Worm (Caenorhabditis elegans) whole organism, L4 larva: ENCODE results near the gene atn-1.

Experiments
- F10B5.3 ChIP-seq: sonication (generic microtip); optimal IDR thresholded peaks from 2 replicates; lab custom pipeline; 2016; ENCODE audit warnings: mild to moderate bottlenecking, missing genetic modification characterization, missing compliant biosample characterization
- F37D6.2 ChIP-seq: sonication (generic microtip); optimal IDR thresholded peaks from 2 replicates; lab custom pipeline; 2016; ENCODE audit warnings: mild to moderate bottlenecking, missing genetic modification characterization, missing compliant biosample characterization
- F44E2.7 ChIP-seq: fragments of 200-800 bp; sonication (Bioruptor generic); IDR thresholded peaks from 2 replicates; pipeline ENCODE4 v2.1.2; 2022; ENCODE audit warnings: missing genetic modification characterization, missing compliant biosample characterization
- T20F7.1 ChIP-seq: fragments of 200-800 bp; sonication (Bioruptor generic); optimal IDR thresholded peaks from 2 replicates; lab custom pipeline; 2018; ENCODE audit warnings: mild to moderate bottlenecking, missing genetic modification characterization, missing compliant biosample characterization
- T26A8.4 ChIP-seq: fragments of 200-800 bp; sonication (Bioruptor generic); IDR thresholded peaks from 2 replicates; pipeline ENCODE4 v1.3.6; 2022; ENCODE audit warnings: missing genetic modification characterization, missing compliant biosample characterization
- Y75B8A.6 ChIP-seq: fragments of 200-800 bp; sonication (Bioruptor generic); IDR thresholded peaks from 2 replicates; pipeline ENCODE4 v1.3.6; 2022; ENCODE audit warnings: missing genetic modification reagents, missing genetic modification characterization, missing compliant biosample characterization
- ZK337.2 ChIP-seq: fragments of 200-800 bp; sonication (Bioruptor generic); IDR thresholded peaks from 2 replicates; pipeline ENCODE4 v1.3.6; 2022; ENCODE audit warnings: missing genetic modification reagents, missing genetic modification characterization, missing compliant biosample characterization
- aha-1 ChIP-seq: fragments of 150-350 bp; peaks from one replicate; lab custom pipeline; 2014; ENCODE audit warnings: missing biosample characterization, missing genetic modification characterization
- aly-2 ChIP-seq: sonication (generic microtip); optimal IDR thresholded peaks from 2 replicates; lab custom pipeline; 2018; ENCODE audit warnings: missing biosample characterization, missing genetic modification characterization
- attf-4 ChIP-seq: sonication (generic microtip); optimal IDR thresholded peaks from 3 replicates; lab custom pipeline; 2017; ENCODE audit warnings: missing biosample characterization, missing genetic modification characterization
- ceh-20 ChIP-seq: fragments of 200-800 bp; sonication (Bioruptor generic); IDR thresholded peaks from 2 replicates; pipeline ENCODE4 v1.3.6; 2022; ENCODE audit warnings: missing genetic modification reagents, missing genetic modification characterization, missing compliant biosample characterization
- ctbp-1 ChIP-seq: fragments of 200-800 bp; sonication (Bioruptor generic); IDR thresholded peaks from 2 replicates; pipeline ENCODE4 v1.3.6; 2022; ENCODE audit warnings: missing genetic modification reagents, missing genetic modification characterization, missing compliant biosample characterization
- daf-8 ChIP-seq: fragments of 200-800 bp; sonication (Bioruptor generic); IDR thresholded peaks from 2 replicates; pipeline ENCODE4 v1.3.6; 2022; ENCODE audit warnings: missing genetic modification characterization, missing compliant biosample characterization
- dmd-6 ChIP-seq: fragments of 200-800 bp; sonication (Bioruptor generic); IDR thresholded peaks from 2 replicates; pipeline ENCODE4 v1.3.6; 2022; ENCODE audit warnings: missing genetic modification reagents, missing genetic modification characterization, missing compliant biosample characterization
- dmd-9 ChIP-seq: fragments of 200-800 bp; sonication (Bioruptor generic); IDR thresholded peaks from 2 replicates; pipeline ENCODE4 v1.3.6; 2022; ENCODE audit warnings: missing genetic modification reagents, missing genetic modification characterization, missing compliant biosample characterization
- dve-1 ChIP-seq: sonication (generic microtip); optimal IDR thresholded peaks from 2 replicates; lab custom pipeline; 2017; ENCODE audit warnings: antibody characterized with exemption, mild to moderate bottlenecking, missing genetic modification characterization, missing compliant biosample characterization; ENCODE audit not compliant: insufficient read depth
- gei-8 ChIP-seq: fragments of 200-800 bp; sonication (Bioruptor generic); optimal IDR thresholded peaks from 2 replicates; lab custom pipeline; 2018; ENCODE audit warnings: mild to moderate bottlenecking, missing genetic modification characterization, missing compliant biosample characterization
- hif-1 ChIP-seq, 2 experiments: sonication (generic microtip); optimal IDR thresholded peaks; 2 replicates each; lab custom pipeline; 2016 to 2017; ENCODE audit warnings: missing compliant biosample characterization in 2 of 2, missing genetic modification characterization in 2 of 2, missing genetic modification reagents in 2 of 2, missing genotype in 2 of 2, mild to moderate bottlenecking in 1 of 2
- hlh-11 ChIP-seq: fragments of 200-800 bp; sonication (Bioruptor generic); optimal IDR thresholded peaks from 2 replicates; lab custom pipeline; 2018; ENCODE audit warnings: mild to moderate bottlenecking, missing genetic modification characterization, missing compliant biosample characterization
- hlh-30 ChIP-seq: sonication (generic microtip); optimal IDR thresholded peaks from 2 replicates; lab custom pipeline; 2017; ENCODE audit warnings: antibody characterized with exemption, mild to moderate bottlenecking, missing genetic modification characterization, missing compliant biosample characterization; ENCODE audit not compliant: insufficient read depth
- lin-1 ChIP-seq: fragments of 200-800 bp; sonication (Bioruptor generic); IDR thresholded peaks from 2 replicates; pipeline ENCODE4 v1.3.6; 2022; ENCODE audit warnings: missing genetic modification reagents, missing genetic modification characterization, missing compliant biosample characterization
- lin-38 ChIP-seq: fragments of 200-800 bp; sonication (Bioruptor generic); IDR thresholded peaks from 2 replicates; pipeline ENCODE4 v1.3.6; 2022; ENCODE audit warnings: missing genetic modification reagents, missing genetic modification characterization, missing compliant biosample characterization
- lsy-2 ChIP-seq, 2 experiments: fragments of 150-350 bp in 1 of 2; sonication (generic microtip) in 1 of 2; optimal IDR thresholded peaks; 2 replicates each; lab custom pipeline; 2014 to 2017; ENCODE audit warnings: missing biosample characterization in 2 of 2, missing genetic modification characterization in 2 of 2
- madf-9 ChIP-seq: fragments of 200-800 bp; sonication (Bioruptor generic); conservative IDR thresholded peaks from 2 replicates; pipeline ENCODE4 v1.3.6; 2022; ENCODE audit warnings: missing genetic modification reagents, missing genetic modification characterization, missing compliant biosample characterization
- mdl-1 ChIP-seq, 2 experiments: fragments of 150-350 bp in 1 of 2; sonication (generic microtip) in 1 of 2; optimal IDR thresholded peaks; 2 replicates each; lab custom pipeline; 2014 to 2017; ENCODE audit warnings: missing biosample characterization in 2 of 2, missing genetic modification characterization in 2 of 2
- mdt-29 ChIP-seq: fragments of 200-800 bp; sonication (Bioruptor generic); IDR thresholded peaks from 2 replicates; pipeline ENCODE4 v1.3.6; 2022; ENCODE audit warnings: missing genetic modification reagents, missing genetic modification characterization, missing compliant biosample characterization
- mep-1 ChIP-seq: fragments of 150-350 bp; sonication (generic microtip); optimal IDR thresholded peaks from 3 replicates; lab custom pipeline; 2014; ENCODE audit warnings: missing biosample characterization, missing genetic modification characterization
- nhr-102 ChIP-seq: sonication (generic microtip); optimal IDR thresholded peaks from 2 replicates; lab custom pipeline; 2016; ENCODE audit warnings: mild to moderate bottlenecking, missing genetic modification characterization, moderate library complexity, missing compliant biosample characterization
- nhr-11 ChIP-seq: fragments of 150-350 bp; optimal IDR thresholded peaks from 2 replicates; lab custom pipeline; 2014; ENCODE audit warnings: missing biosample characterization, missing genetic modification characterization
- nhr-28 ChIP-seq: fragments of 150-350 bp; optimal IDR thresholded peaks from 2 replicates; lab custom pipeline; 2014; ENCODE audit warnings: missing biosample characterization, missing genetic modification characterization
- nhr-42 ChIP-seq: fragments of 200-800 bp; sonication (Bioruptor generic); IDR thresholded peaks from 2 replicates; pipeline ENCODE4 v1.3.6; 2022; ENCODE audit warnings: missing genetic modification characterization, missing compliant biosample characterization
- nhr-48 ChIP-seq: sonication (generic microtip); optimal IDR thresholded peaks from 2 replicates; lab custom pipeline; 2016; ENCODE audit warnings: mild to moderate bottlenecking, missing genetic modification characterization, missing compliant biosample characterization
- nhr-77 ChIP-seq: fragments of 150-350 bp; optimal IDR thresholded peaks from 2 replicates; lab custom pipeline; 2014; ENCODE audit warnings: missing biosample characterization, missing genetic modification characterization
- pha-4 ChIP-seq, 2 experiments: fragments of 150-350 bp in 1 of 2; fragments of 200-800 bp in 1 of 2; sonication (Bioruptor generic) in 1 of 2; IDR thresholded peaks in 1 of 2; optimal IDR thresholded peaks in 1 of 2; 2 replicates each; pipeline versions ENCODE4 v1.3.6 to Lab custom; 2014 to 2022; ENCODE audit warnings: missing genetic modification characterization in 2 of 2, missing genetic modification reagents in 2 of 2, missing biosample characterization in 1 of 2, missing compliant biosample characterization in 1 of 2
- php-3 ChIP-seq: fragments of 200-800 bp; sonication (Bioruptor generic); IDR thresholded peaks from 2 replicates; pipeline ENCODE4 v1.3.6; 2022; ENCODE audit warnings: missing genetic modification reagents, missing genetic modification characterization, missing compliant biosample characterization
- pqm-1 ChIP-seq: sonication (generic microtip); optimal IDR thresholded peaks from 2 replicates; lab custom pipeline; 2017; ENCODE audit warnings: missing biosample characterization, missing genetic modification characterization
- rbr-2 ChIP-seq: sonication (generic microtip); optimal IDR thresholded peaks from 2 replicates; lab custom pipeline; 2016; ENCODE audit warnings: missing genotype, missing genetic modification characterization, missing compliant biosample characterization
- snpc-1.2 ChIP-seq: fragments of 200-800 bp; sonication (Bioruptor generic); IDR thresholded peaks from 2 replicates; pipeline ENCODE4 v1.3.6; 2022; ENCODE audit warnings: missing genetic modification reagents, missing genetic modification characterization, missing compliant biosample characterization
- snpc-4 ChIP-seq: fragments of 150-350 bp; optimal IDR thresholded peaks from 2 replicates; lab custom pipeline; 2014; ENCODE audit warnings: missing biosample characterization, missing genetic modification characterization
- unc-39 ChIP-seq: sonication (generic microtip); optimal IDR thresholded peaks from 2 replicates; lab custom pipeline; 2017; ENCODE audit warnings: missing biosample characterization, missing genetic modification characterization
- unc-62 ChIP-seq, 3 experiments: fragments of 150-350 bp in 1 of 3; sonication (generic microtip); optimal IDR thresholded peaks in 2 of 3; peaks in 1 of 3; 1 replicate in 1 of 3; 2 replicates in 2 of 3; lab custom pipeline; 2014 to 2017; ENCODE audit warnings: missing biosample characterization in 3 of 3, missing genetic modification characterization in 3 of 3, missing genetic modification reagents in 3 of 3, missing genotype in 1 of 3
- ztf-7 ChIP-seq: fragments of 150-350 bp; optimal IDR thresholded peaks from 2 replicates; lab custom pipeline; 2014; ENCODE audit warnings: missing biosample characterization, missing genetic modification characterization

atn-1 gene

DNA sequence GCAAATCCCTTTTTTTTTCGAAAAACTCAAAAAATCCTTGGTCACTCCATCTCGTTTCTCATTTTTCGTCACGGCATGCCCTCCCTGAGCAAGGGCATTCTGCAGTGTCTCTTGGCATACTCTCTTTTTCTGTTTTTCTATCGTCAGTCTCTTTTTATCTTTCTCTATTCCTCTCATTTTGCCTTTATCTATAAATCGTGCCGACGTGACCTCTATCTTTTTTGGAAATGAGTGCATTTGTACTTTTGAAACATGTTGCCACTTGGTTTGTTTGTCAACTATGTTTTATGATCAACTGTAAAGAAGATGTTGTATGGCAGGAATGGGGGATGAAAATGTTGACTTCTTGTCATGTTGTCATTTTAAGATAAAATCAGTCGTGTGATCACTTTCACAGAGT, 50.7 kb downstream of the atn-1 start (continued):
- TF ChIP-seq hlh-11 (tag; lab: Kevin White, UChicago), result peak; percentile 70
- TF ChIP-seq gei-8 (GFP tag; lab: Kevin White, UChicago), result no peak
- TF ChIP-seq nhr-11 (tag; lab: Kevin White, UChicago), result peak; percentile 65
- TF ChIP-seq aha-1 (tag; lab: Kevin White, UChicago), result peak; percentile 86
- no peak for TF ChIP-seq lin-1 (GFP tag; lab: Robert Waterston, UW)
- peak in 1 of 2 experiments; percentile 77 for TF ChIP-seq hif-1 (tag; optimal IDR thresholded peaks at IDR 0.05; lab: Kevin White, UChicago)
- no peak for TF ChIP-seq F10B5.3
- peak; percentile 19 to 79 for TF ChIP-seq mdl-1 (tag; optimal IDR thresholded peaks at IDR 0.05; lab: Kevin White, UChicago)
- TF ChIP-seq mep-1 (tag; lab: Kevin White, UChicago), result peak; percentile 64
- no peak for TF ChIP-seq F44E2.7 (GFP tag; lab: Robert Waterston, UW)

DNA sequence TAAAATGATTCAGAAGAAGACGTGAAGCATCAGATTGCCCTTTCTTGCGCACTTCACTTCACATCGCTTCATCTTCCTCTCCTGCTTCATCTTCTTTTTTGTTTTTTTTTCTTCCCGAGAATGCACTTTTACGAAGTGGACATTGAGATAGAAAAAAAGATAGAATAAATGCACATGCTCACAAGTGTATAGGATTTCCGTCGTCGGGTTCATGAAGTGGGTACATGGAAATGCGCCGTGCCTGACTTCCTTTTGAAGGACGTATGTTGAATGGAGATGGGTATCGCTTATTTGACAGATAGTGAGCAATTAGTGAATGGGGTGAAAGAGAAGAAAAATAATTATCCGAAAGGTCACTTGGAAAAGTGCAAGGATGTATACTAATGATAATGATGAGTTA, 51.9 kb downstream of the atn-1 start:
- peak; percentile 40 for TF ChIP-seq mep-1 (tag; lab: Kevin White, UChicago)
- no peak for TF ChIP-seq nhr-77
- no peak for TF ChIP-seq nhr-42 (GFP tag; lab: Robert Waterston, UW)
- peak in 1 of 2 experiments; percentile 27 for TF ChIP-seq mdl-1 (tag; optimal IDR thresholded peaks at IDR 0.05; lab: Kevin White, UChicago)
- peak; percentile 20 for TF ChIP-seq aha-1 (tag; lab: Kevin White, UChicago)
- TF ChIP-seq rbr-2 (tag; lab: Kevin White, UChicago), result peak; percentile 6
- no peak for TF ChIP-seq F37D6.2 (tag; lab: Kevin White, UChicago)
- TF ChIP-seq unc-62 (GFP tag; optimal IDR thresholded peaks at IDR 0.05 in 1 of 2; lab: Kevin White, UChicago), result peak in 1 of 2 experiments; percentile 94
- TF ChIP-seq unc-62 (tag; optimal IDR thresholded peaks at IDR 0.05; lab: Kevin White, UChicago), result no peak
- TF ChIP-seq php-3 (GFP tag; lab: Robert Waterston, UW), result no peak
- TF ChIP-seq hlh-30 (tag; lab: Kevin White, UChicago), result peak; percentile 33
- peak; percentile 19 to 31 for TF ChIP-seq lsy-2 (tag; optimal IDR thresholded peaks at IDR 0.05; lab: Kevin White, UChicago)
- 0 out of 2 replicates have a peak, but pooled peaks have one; percentile 24 for TF ChIP-seq ceh-20
- TF ChIP-seq ctbp-1 (GFP tag; lab: Robert Waterston, UW), result peak; percentile 67
- TF ChIP-seq nhr-48 (tag; lab: Kevin White, UChicago), result peak; percentile 9
- TF ChIP-seq madf-9 (GFP tag; lab: Robert Waterston, UW), result no peak

DNA sequence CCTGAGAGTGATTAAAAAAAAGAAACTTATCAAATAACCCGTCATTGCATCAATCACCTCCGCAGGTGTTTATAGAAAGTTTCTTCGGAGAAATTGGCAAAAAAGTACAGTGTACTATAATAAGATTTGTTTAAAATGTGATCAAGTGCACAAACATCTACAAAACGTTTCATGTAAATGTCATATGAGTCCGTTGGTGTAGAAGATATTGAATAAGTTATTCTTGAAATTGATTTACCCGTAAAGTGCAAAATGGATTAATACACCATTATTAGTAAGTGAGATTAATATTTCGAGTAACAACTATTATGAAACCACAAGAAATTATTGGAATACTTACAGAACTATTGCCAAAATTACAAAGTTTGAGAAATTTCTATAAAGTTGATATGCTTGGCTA, 52.9 kb downstream of the atn-1 start:
- TF ChIP-seq snpc-4 (tag; lab: Kevin White, UChicago) (no peak), T20F7.1 (GFP tag; lab: Kevin White, UChicago) (no peak), nhr-11 (tag; lab: Kevin White, UChicago) (peak; percentile 42), php-3 (GFP tag; lab: Robert Waterston, UW) (no peak), nhr-48 (tag; lab: Kevin White, UChicago) (peak; percentile 26)

DNA sequence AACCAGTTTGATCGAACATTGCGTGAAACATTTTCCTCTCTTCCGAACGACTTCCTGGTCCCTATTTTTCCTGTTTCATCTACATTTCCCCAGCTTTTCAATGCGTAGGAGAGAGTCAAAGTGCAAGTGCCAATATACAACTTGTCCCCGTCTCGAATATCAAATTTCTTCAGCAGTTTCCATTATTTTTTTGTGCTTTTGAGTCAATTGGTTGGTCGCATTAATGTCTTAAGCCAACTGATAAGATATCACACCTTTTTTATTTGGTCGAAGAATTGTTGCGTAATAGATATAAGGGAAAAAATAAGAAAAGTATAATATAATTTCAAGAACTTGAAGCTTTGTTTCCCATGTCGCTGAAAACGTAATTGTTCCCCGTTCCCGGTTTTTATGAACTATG, 54.2 kb downstream of the atn-1 start:
- TF ChIP-seq nhr-102 (tag; lab: Kevin White, UChicago), result no peak
- TF ChIP-seq lin-38 (GFP tag; lab: Robert Waterston, UW), result no peak
- TF ChIP-seq hlh-11 (tag; lab: Kevin White, UChicago), result peak; percentile 10
- TF ChIP-seq T26A8.4 (GFP tag; lab: Robert Waterston, UW), result no peak
- no peak for TF ChIP-seq snpc-1.2 (GFP tag; lab: Robert Waterston, UW)
- no peak for TF ChIP-seq daf-8 (GFP tag; lab: Robert Waterston, UW)
- TF ChIP-seq pha-4 (GFP tag; IDR thresholded peaks at IDR 0.05; lab: Robert Waterston, UW), result no peak
- TF ChIP-seq pha-4 (tag; optimal IDR thresholded peaks at IDR 0.05; lab: Kevin White, UChicago), result no peak
- no peak for TF ChIP-seq gei-8 (GFP tag; lab: Kevin White, UChicago)
- no peak for TF ChIP-seq ZK337.2
- no peak for TF ChIP-seq snpc-4 (tag; lab: Kevin White, UChicago)
- no peak for TF ChIP-seq F10B5.3
- TF ChIP-seq dve-1 (tag; lab: Kevin White, UChicago), result peak; percentile 19
- no peak for TF ChIP-seq aly-2 (tag; lab: Kevin White, UChicago)
- no peak for TF ChIP-seq Y75B8A.6 (GFP tag; lab: Robert Waterston, UW)
- no peak for TF ChIP-seq mdt-29 (GFP tag; lab: Robert Waterston, UW)
- TF ChIP-seq dmd-6 (GFP tag; lab: Robert Waterston, UW), result peak; percentile 45; the same call in 1 of the 2 replicates
- no peak for TF ChIP-seq dmd-9 (GFP tag; lab: Robert Waterston, UW)
- peak; percentile 42 for TF ChIP-seq pqm-1
- no peak for TF ChIP-seq mep-1 (tag; lab: Kevin White, UChicago)
- TF ChIP-seq unc-39 (tag; lab: Kevin White, UChicago), result no peak
- no peak for TF ChIP-seq attf-4
- TF ChIP-seq lin-1 (GFP tag; lab: Robert Waterston, UW), result no peak
- TF ChIP-seq ztf-7 (tag; lab: Kevin White, UChicago), result no peak
- peak; percentile 14 for TF ChIP-seq nhr-28 (tag; lab: Kevin White, UChicago)
